Worm (Caenorhabditis elegans): Measurements from ENCODE around the gene math-38.

DNA sequence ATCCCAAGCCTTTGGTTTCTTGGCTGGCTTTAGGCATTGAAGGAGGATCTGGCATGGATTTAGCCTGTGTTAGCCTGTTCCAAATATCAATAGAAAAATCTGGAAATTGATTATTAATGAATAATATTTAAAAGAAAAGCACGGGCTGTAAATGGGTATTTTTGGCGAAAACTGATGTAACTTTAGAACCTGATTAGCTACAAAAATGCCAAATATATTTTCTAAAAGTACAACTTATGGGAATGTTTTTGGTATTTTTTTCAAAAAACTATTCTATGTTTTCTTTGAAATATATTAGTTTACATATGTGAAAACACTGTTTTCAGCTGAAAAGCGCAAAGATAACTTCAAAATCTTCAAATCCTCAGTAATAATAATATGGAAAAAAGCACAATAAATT, 20.9 kb upstream of the math-38 start, which contains the start of gene bath-26:
- TF ChIP-seq eyg-1 (tag; optimal IDR thresholded peaks at IDR 0.05), result no peak
- no peak for TF ChIP-seq ref-2 (tag; optimal IDR thresholded peaks at IDR 0.05)
- no peak for TF ChIP-seq pqm-1 (tag; optimal IDR thresholded peaks at IDR 0.05)
